Fruit fly (Drosophila melanogaster): ENCODE results near the gene CG3108.
A peak's percentile ranks its signal among the peaks of the same experiment; 100 is the strongest.

The CG3108 gene

dm6 chrX:5764001-5764892, 17.2 kb downstream of the CG3108 start, which contains the start of the genes MAPk-Ak2 and CG42699 (continued):
- TF ChIP-seq cato (GFP tag; optimal IDR thresholded peaks at IDR 0.05; ENCODE audit: borderline replicate concordance), result peak; percentile 60
- peak; percentile 53 for TF ChIP-seq CG2712 (tag; optimal IDR thresholded peaks at IDR 0.05)
- TF ChIP-seq prd (optimal IDR thresholded peaks at IDR 0.05), result no peak
- TF ChIP-seq prd (GFP tag; IDR thresholded peaks at IDR 0.05), result peak; percentile 48; the same call in 2 of the 3 replicates
- no peak for TF ChIP-seq tll (GFP tag; optimal IDR thresholded peaks at IDR 0.05)
- TF ChIP-seq pnt (GFP tag; optimal IDR thresholded peaks at IDR 0.05), result peak; percentile 64
- peak; percentile 39 for TF ChIP-seq fd96Cb (tag; optimal IDR thresholded peaks at IDR 0.05)
- peak; percentile 71 for TF ChIP-seq CG10462 (GFP tag; optimal IDR thresholded peaks at IDR 0.05)
- no peak for TF ChIP-seq Chrac-16 (GFP tag; optimal IDR thresholded peaks at IDR 0.05)
- 0 out of 2 replicates have a peak, but pooled peaks have one; percentile 18 for TF ChIP-seq hbn (GFP tag; IDR thresholded peaks at IDR 0.05; ENCODE audit: partially characterized antibody)
- peak; percentile 62 for TF ChIP-seq run (tag; optimal IDR thresholded peaks at IDR 0.05)
- TF ChIP-seq sd (tag; optimal IDR thresholded peaks at IDR 0.05), result peak; percentile 92
- TF ChIP-seq CG7928 (GFP tag; optimal IDR thresholded peaks at IDR 0.05), result peak; percentile 61
- TF ChIP-seq CG7745 (tag; optimal IDR thresholded peaks at IDR 0.05), result peak; percentile 68
- TF ChIP-seq HmgZ (tag; optimal IDR thresholded peaks at IDR 0.05), result peak; percentile 75
- peak; percentile 88 for TF ChIP-seq CG11398 (GFP tag; optimal IDR thresholded peaks at IDR 0.05)
- TF ChIP-seq CG10654 (GFP tag; optimal IDR thresholded peaks at IDR 0.05), result peak; percentile 70
- peak; percentile 90 for TF ChIP-seq CG12659 (GFP tag; optimal IDR thresholded peaks at IDR 0.05)
- peak; percentile 78 for TF ChIP-seq CG16863 (GFP tag; optimal IDR thresholded peaks at IDR 0.05)
- peak; percentile 79 for TF ChIP-seq CG2202 (tag; optimal IDR thresholded peaks at IDR 0.05)
- TF ChIP-seq zfh2 (GFP tag; optimal IDR thresholded peaks at IDR 0.05), result peak; percentile 6
- TF ChIP-seq CG9437 (GFP tag; optimal IDR thresholded peaks at IDR 0.05), result peak; percentile 92
- TF ChIP-seq CG8924 (tag; optimal IDR thresholded peaks at IDR 0.05), result peak; percentile 60
- TF ChIP-seq Camta (GFP tag; optimal IDR thresholded peaks at IDR 0.05), result peak; percentile 62
- peak; percentile 45; the same call in 1 of the 2 replicates for TF ChIP-seq CG31441 (GFP tag; IDR thresholded peaks at IDR 0.05)
- peak; percentile 71 for TF ChIP-seq CG7963 (GFP tag; IDR thresholded peaks at IDR 0.05; ENCODE audit: partially characterized antibody)
- peak; percentile 88 for TF ChIP-seq wek (GFP tag; optimal IDR thresholded peaks at IDR 0.05)
- no peak for TF ChIP-seq chinmo (GFP tag; IDR thresholded peaks at IDR 0.05; ENCODE audit: partially characterized antibody)
- TF ChIP-seq Asciz (GFP tag; optimal IDR thresholded peaks at IDR 0.05), result peak; percentile 88
- TF ChIP-seq sna (GFP tag; IDR thresholded peaks at IDR 0.05; ENCODE audit: partially characterized antibody), result peak; percentile 43; the same call in 1 of the 2 replicates
- peak; percentile 68 for TF ChIP-seq CG8944 (GFP tag; optimal IDR thresholded peaks at IDR 0.05)
- TF ChIP-seq onecut (GFP tag; IDR thresholded peaks at IDR 0.05), result peak; percentile 82
- TF ChIP-seq org-1 (GFP tag; optimal IDR thresholded peaks at IDR 0.05), result peak; percentile 67
- TF ChIP-seq Dad (GFP tag; optimal IDR thresholded peaks at IDR 0.05), result peak; percentile 70
- TF ChIP-seq CG15073 (GFP tag; optimal IDR thresholded peaks at IDR 0.05), result no peak
- TF ChIP-seq Bdp1 (GFP tag; optimal IDR thresholded peaks at IDR 0.05), result peak; percentile 71
- no peak for TF ChIP-seq CG31388 (GFP tag; optimal IDR thresholded peaks at IDR 0.05)
- peak; percentile 86 for TF ChIP-seq CG8290 (GFP tag; optimal IDR thresholded peaks at IDR 0.05)
- peak; percentile 76 to 88 for TF ChIP-seq CG8290 (tag; optimal IDR thresholded peaks at IDR 0.05)
- peak; percentile 18 for TF ChIP-seq CG10274 (GFP tag; optimal IDR thresholded peaks at IDR 0.05)
- TF ChIP-seq sens (GFP tag), result peak; percentile 94
- TF ChIP-seq Hmr (GFP tag; optimal IDR thresholded peaks at IDR 0.05), result peak; percentile 90
- no peak for TF ChIP-seq emc (GFP tag; optimal IDR thresholded peaks at IDR 0.05)
- peak; percentile 56 for TF ChIP-seq CG7786 (GFP tag; optimal IDR thresholded peaks at IDR 0.05)
- peak; percentile 56 for TF ChIP-seq Nf-YC (tag; optimal IDR thresholded peaks at IDR 0.05)
- no peak for TF ChIP-seq Sox102F (GFP tag; optimal IDR thresholded peaks at IDR 0.05)
- TF ChIP-seq nerfin-1 (tag; optimal IDR thresholded peaks at IDR 0.05), result peak; percentile 94
- peak; percentile 79 for TF ChIP-seq Nf-YA (GFP tag; IDR thresholded peaks at IDR 0.05)

Measured in whole organism, embryonic.